Worm (Caenorhabditis elegans) whole organism, L4 larva: Measurements from ENCODE around the gene emb-8.
A peak's percentile ranks its signal among the peaks of the same experiment; 100 is the strongest.

Experiments
- F37D6.2 ChIP-seq: sonication (generic microtip); optimal IDR thresholded peaks from 2 replicates; lab custom pipeline; 2016; ENCODE audit warnings: mild to moderate bottlenecking, missing genetic modification characterization, missing compliant biosample characterization
- R02D3.7 ChIP-seq: fragments of 150-350 bp; sonication (generic microtip); optimal IDR thresholded peaks from 3 replicates; lab custom pipeline; 2014; ENCODE audit warnings: missing biosample characterization, missing genetic modification characterization
- T26A8.4 ChIP-seq: fragments of 200-800 bp; sonication (Bioruptor generic); IDR thresholded peaks from 2 replicates; pipeline ENCODE4 v1.3.6; 2022; ENCODE audit warnings: missing genetic modification characterization, missing compliant biosample characterization
- Y5F2A.4 ChIP-seq: fragments of 200-800 bp; sonication (Bioruptor generic); optimal IDR thresholded peaks from 2 replicates; lab custom pipeline; 2018; ENCODE audit warnings: mild to moderate bottlenecking, missing genetic modification characterization, missing compliant biosample characterization
- Y75B8A.6 ChIP-seq: fragments of 200-800 bp; sonication (Bioruptor generic); IDR thresholded peaks from 2 replicates; pipeline ENCODE4 v1.3.6; 2022; ENCODE audit warnings: missing genetic modification reagents, missing genetic modification characterization, missing compliant biosample characterization
- ZK337.2 ChIP-seq: fragments of 200-800 bp; sonication (Bioruptor generic); IDR thresholded peaks from 2 replicates; pipeline ENCODE4 v1.3.6; 2022; ENCODE audit warnings: missing genetic modification reagents, missing genetic modification characterization, missing compliant biosample characterization
- ZK546.5 ChIP-seq, 2 experiments: sonication (generic microtip); optimal IDR thresholded peaks; 2 replicates each; lab custom pipeline; 2017; ENCODE audit warnings: missing biosample characterization in 2 of 2, missing genetic modification characterization in 2 of 2
- aha-1 ChIP-seq: fragments of 150-350 bp; peaks from one replicate; lab custom pipeline; 2014; ENCODE audit warnings: missing biosample characterization, missing genetic modification characterization
- ceh-28 ChIP-seq: fragments of 150-350 bp; optimal IDR thresholded peaks from 2 replicates; lab custom pipeline; 2014; ENCODE audit warnings: missing biosample characterization, missing genetic modification reagents, missing genetic modification characterization
- ceh-32 ChIP-seq: sonication (generic microtip); optimal IDR thresholded peaks from 2 replicates; lab custom pipeline; 2016; ENCODE audit warnings: mild to moderate bottlenecking, missing genetic modification characterization, missing compliant biosample characterization; ENCODE audit not compliant: poor library complexity
- cey-2 ChIP-seq: sonication (generic microtip); optimal IDR thresholded peaks from 3 replicates; lab custom pipeline; 2017; ENCODE audit warnings: missing genetic modification characterization, mild to moderate bottlenecking, missing compliant biosample characterization, antibody characterized with exemption, borderline replicate concordance; ENCODE audit not compliant: insufficient read depth
- daf-16 ChIP-seq, 3 experiments: sonication (generic microtip); optimal IDR thresholded peaks; 2 replicates each; lab custom pipeline; 2016 to 2017; ENCODE audit warnings: missing genetic modification characterization in 3 of 3, missing genetic modification reagents in 3 of 3, mild to moderate bottlenecking in 2 of 3, missing compliant biosample characterization in 2 of 3, missing biosample characterization in 1 of 3, moderate library complexity in 1 of 3
- fos-1 ChIP-seq: fragments of 150-350 bp; optimal IDR thresholded peaks from 2 replicates; lab custom pipeline; 2014; ENCODE audit warnings: missing biosample characterization, missing genetic modification characterization
- hif-1 ChIP-seq, 2 experiments: sonication (generic microtip); optimal IDR thresholded peaks; 2 replicates each; lab custom pipeline; 2016 to 2017; ENCODE audit warnings: missing compliant biosample characterization in 2 of 2, missing genetic modification characterization in 2 of 2, missing genetic modification reagents in 2 of 2, missing genotype in 2 of 2, mild to moderate bottlenecking in 1 of 2
- hlh-11 ChIP-seq: fragments of 200-800 bp; sonication (Bioruptor generic); optimal IDR thresholded peaks from 2 replicates; lab custom pipeline; 2018; ENCODE audit warnings: mild to moderate bottlenecking, missing genetic modification characterization, missing compliant biosample characterization
- hlh-30 ChIP-seq: sonication (generic microtip); optimal IDR thresholded peaks from 2 replicates; lab custom pipeline; 2017; ENCODE audit warnings: antibody characterized with exemption, mild to moderate bottlenecking, missing genetic modification characterization, missing compliant biosample characterization; ENCODE audit not compliant: insufficient read depth
- lin-13 ChIP-seq: fragments of 150-350 bp; optimal IDR thresholded peaks from 2 replicates; lab custom pipeline; 2014; ENCODE audit warnings: missing biosample characterization, missing genetic modification reagents, missing genetic modification characterization
- lin-15B ChIP-seq: fragments of 150-350 bp; sonication (generic microtip); optimal IDR thresholded peaks from 3 replicates; lab custom pipeline; 2014; ENCODE audit warnings: missing biosample characterization, missing genetic modification characterization
- mes-2 ChIP-seq: sonication (generic microtip); optimal IDR thresholded peaks from 2 replicates; lab custom pipeline; 2016; ENCODE audit warnings: missing genotype, mild to moderate bottlenecking, missing genetic modification characterization, missing compliant biosample characterization; ENCODE audit not compliant: poor library complexity, severe bottlenecking
- mxl-3 ChIP-seq: fragments of 200-800 bp; sonication (Bioruptor generic); optimal IDR thresholded peaks from 2 replicates; lab custom pipeline; 2018; ENCODE audit warnings: mild to moderate bottlenecking, missing genetic modification characterization, missing compliant biosample characterization
- nhr-11 ChIP-seq: fragments of 150-350 bp; optimal IDR thresholded peaks from 2 replicates; lab custom pipeline; 2014; ENCODE audit warnings: missing biosample characterization, missing genetic modification characterization
- nhr-111 ChIP-seq: fragments of 200-800 bp; sonication (Bioruptor generic); optimal IDR thresholded peaks from 2 replicates; lab custom pipeline; 2018; ENCODE audit warnings: mild to moderate bottlenecking, missing genetic modification characterization, missing compliant biosample characterization
- nhr-42 ChIP-seq: fragments of 200-800 bp; sonication (Bioruptor generic); IDR thresholded peaks from 2 replicates; pipeline ENCODE4 v1.3.6; 2022; ENCODE audit warnings: missing genetic modification characterization, missing compliant biosample characterization
- nhr-76 ChIP-seq: fragments of 150-350 bp; optimal IDR thresholded peaks from 2 replicates; lab custom pipeline; 2014; ENCODE audit warnings: missing biosample characterization, missing genetic modification characterization
- pha-4 ChIP-seq, 2 experiments: fragments of 150-350 bp in 1 of 2; fragments of 200-800 bp in 1 of 2; sonication (Bioruptor generic) in 1 of 2; IDR thresholded peaks in 1 of 2; optimal IDR thresholded peaks in 1 of 2; 2 replicates each; pipeline versions ENCODE4 v1.3.6 to Lab custom; 2014 to 2022; ENCODE audit warnings: missing genetic modification characterization in 2 of 2, missing genetic modification reagents in 2 of 2, missing biosample characterization in 1 of 2, missing compliant biosample characterization in 1 of 2
- php-3 ChIP-seq: fragments of 200-800 bp; sonication (Bioruptor generic); IDR thresholded peaks from 2 replicates; pipeline ENCODE4 v1.3.6; 2022; ENCODE audit warnings: missing genetic modification reagents, missing genetic modification characterization, missing compliant biosample characterization
- pqm-1 ChIP-seq: sonication (generic microtip); optimal IDR thresholded peaks from 2 replicates; lab custom pipeline; 2017; ENCODE audit warnings: missing biosample characterization, missing genetic modification characterization
- saeg-2 ChIP-seq: fragments of 200-800 bp; sonication (Bioruptor generic); IDR thresholded peaks from 2 replicates; pipeline ENCODE4 v1.3.6; 2022; ENCODE audit warnings: missing genetic modification reagents, missing genetic modification characterization, missing compliant biosample characterization
- unc-130 ChIP-seq: sonication (generic microtip); optimal IDR thresholded peaks from 2 replicates; lab custom pipeline; 2016; ENCODE audit warnings: missing genetic modification reagents, missing genetic modification characterization, missing compliant biosample characterization
- unc-62 ChIP-seq, 3 experiments: fragments of 150-350 bp in 1 of 3; sonication (generic microtip); optimal IDR thresholded peaks in 2 of 3; peaks in 1 of 3; 1 replicate in 1 of 3; 2 replicates in 2 of 3; lab custom pipeline; 2014 to 2017; ENCODE audit warnings: missing biosample characterization in 3 of 3, missing genetic modification characterization in 3 of 3, missing genetic modification reagents in 3 of 3, missing genotype in 1 of 3
- zag-1 ChIP-seq: fragments of 150-350 bp; optimal IDR thresholded peaks from 2 replicates; lab custom pipeline; 2014; ENCODE audit warnings: missing biosample characterization, missing genetic modification characterization
- zfp-2 ChIP-seq: sonication (generic microtip); optimal IDR thresholded peaks from 2 replicates; lab custom pipeline; 2016; ENCODE audit warnings: mild to moderate bottlenecking, missing genetic modification characterization, missing compliant biosample characterization
- ztf-11 ChIP-seq: fragments of 150-350 bp; optimal IDR thresholded peaks from 2 replicates; lab custom pipeline; 2014; ENCODE audit warnings: missing biosample characterization, missing genetic modification characterization

The emb-8 gene

ce11 chrIII:5153137-5153536, 46.3 kb downstream of the emb-8 start, which contains the start of the genes rbm-42 and grwd-1 (continued):
- no peak for TF ChIP-seq pha-4 (GFP tag; IDR thresholded peaks at IDR 0.05; lab: Robert Waterston, UW)
- no peak for TF ChIP-seq pha-4 (tag; optimal IDR thresholded peaks at IDR 0.05; lab: Kevin White, UChicago)
- TF ChIP-seq Y75B8A.6 = no peak
- TF ChIP-seq lin-13 (GFP tag; lab: Kevin White, UChicago) = no peak

- TF ChIP-seq Y5F2A.4 (GFP tag; lab: Kevin White, UChicago) (no peak), unc-130 (GFP tag; lab: Kevin White, UChicago) (no peak), pha-4 (GFP tag; IDR thresholded peaks at IDR 0.05; lab: Robert Waterston, UW) (no peak), pha-4 (tag; optimal IDR thresholded peaks at IDR 0.05; lab: Kevin White, UChicago) (no peak), F37D6.2 (tag; lab: Kevin White, UChicago) (no peak), ZK337.2 (no peak), nhr-42 (GFP tag; lab: Robert Waterston, UW) (no peak), saeg-2 (GFP tag; lab: Robert Waterston, UW) (no peak), ZK546.5 (tag; optimal IDR thresholded peaks at IDR 0.05; lab: Kevin White, UChicago) (no peak)
These were observed 48.5 kb downstream of the emb-8 start for ce11 chrIII:5150980-5151379.

- no peak for TF ChIP-seq mxl-3 (GFP tag; lab: Kevin White, UChicago)
- TF ChIP-seq zfp-2 (tag; lab: Kevin White, UChicago) = no peak
- no peak for TF ChIP-seq fos-1 (tag; lab: Kevin White, UChicago)
- TF ChIP-seq mes-2 (tag; lab: Kevin White, UChicago) = no peak
- no peak for TF ChIP-seq cey-2 (tag; lab: Kevin White, UChicago)
- TF ChIP-seq hlh-11 (tag; lab: Kevin White, UChicago) = no peak
- no peak for TF ChIP-seq aha-1 (tag; lab: Kevin White, UChicago)
- TF ChIP-seq, all 104 proteins: peak for 0
These were observed 49.5 kb downstream of the emb-8 start for ce11 chrIII:5150012-5150411.

ce11 chrIII:5149478-5149877, 50.0 kb downstream of the emb-8 start, which contains the start of gene Y54H5A.2:
Y54H5A.2 (minus strand) TSS chrIII:5149578.
- TF ChIP-seq unc-62 (GFP tag; optimal IDR thresholded peaks at IDR 0.05 in 1 of 2; lab: Kevin White, UChicago) = peak in 1 of 2 experiments; percentile 9
- TF ChIP-seq unc-62 (tag; optimal IDR thresholded peaks at IDR 0.05; lab: Kevin White, UChicago) = no peak
- TF ChIP-seq nhr-42 (GFP tag; lab: Robert Waterston, UW) = no peak

ce11 chrIII:5147445-5147844, 52.0 kb downstream of the emb-8 start:
- no peak for TF ChIP-seq hlh-30 (tag; lab: Kevin White, UChicago)
- TF ChIP-seq nhr-11 = no peak
- TF ChIP-seq nhr-76 (tag; lab: Kevin White, UChicago) = no peak
- no peak for TF ChIP-seq zag-1 (tag; lab: Kevin White, UChicago)
- TF ChIP-seq R02D3.7 = no peak
- TF ChIP-seq unc-62 (GFP tag; optimal IDR thresholded peaks at IDR 0.05 in 1 of 2; lab: Kevin White, UChicago) = peak in 1 of 2 experiments; percentile 83
- TF ChIP-seq unc-62 (tag; optimal IDR thresholded peaks at IDR 0.05; lab: Kevin White, UChicago) = no peak
- no peak for TF ChIP-seq ztf-11
- no peak for TF ChIP-seq mxl-3 (GFP tag; lab: Kevin White, UChicago)
- TF ChIP-seq unc-130 (GFP tag; lab: Kevin White, UChicago) = no peak
- no peak for TF ChIP-seq php-3 (GFP tag; lab: Robert Waterston, UW)
- TF ChIP-seq T26A8.4 (GFP tag; lab: Robert Waterston, UW) = no peak
- TF ChIP-seq nhr-42 (GFP tag; lab: Robert Waterston, UW) = no peak
- no peak for TF ChIP-seq nhr-111 (GFP tag; lab: Kevin White, UChicago)
- no peak for TF ChIP-seq ceh-28 (tag; lab: Kevin White, UChicago)
- no peak for TF ChIP-seq ceh-32 (tag; lab: Kevin White, UChicago)
- TF ChIP-seq hif-1 (tag; optimal IDR thresholded peaks at IDR 0.05; lab: Kevin White, UChicago) = no peak
- TF ChIP-seq lin-15B (tag; lab: Kevin White, UChicago) = no peak
- TF ChIP-seq daf-16 (GFP tag; optimal IDR thresholded peaks at IDR 0.05; lab: Kevin White, UChicago) = no peak
- TF ChIP-seq daf-16 (tag; optimal IDR thresholded peaks at IDR 0.05; lab: Kevin White, UChicago) = peak; percentile 43
- peak; percentile 35 for TF ChIP-seq pqm-1 (tag; lab: Kevin White, UChicago)
- no peak for TF ChIP-seq Y75B8A.6
- TF ChIP-seq, all 104 proteins: peak for 3
